Worm (Caenorhabditis elegans): Measurements from ENCODE around the gene R08C7.5.

ce11 chrIV:4451576-4451975, 21.5 kb downstream of the R08C7.5 start, which contains the start of gene R08C7.1:
- TF ChIP-seq lsy-2 (tag; optimal IDR thresholded peaks at IDR 0.05) (no peak), nhr-25 (tag; optimal IDR thresholded peaks at IDR 0.05) (no peak), mdl-1 (tag; optimal IDR thresholded peaks at IDR 0.05) (no peak), unc-62 (GFP tag; optimal IDR thresholded peaks at IDR 0.05) (no peak), ztf-11 (tag; optimal IDR thresholded peaks at IDR 0.05) (no peak), peb-1 (tag; optimal IDR thresholded peaks at IDR 0.05) (no peak), ceh-82 (tag; optimal IDR thresholded peaks at IDR 0.05) (no peak), ama-1 (optimal IDR thresholded peaks at IDR 0.05) (no peak), egl-27 (tag; optimal IDR thresholded peaks at IDR 0.05) (no peak), skn-1 (tag; optimal IDR thresholded peaks at IDR 0.05) (no peak), nhr-129 (tag; optimal IDR thresholded peaks at IDR 0.05) (no peak)
